Worm (Caenorhabditis elegans): ENCODE data around the gene ucr-2.3.

ce11 chrIII:872373-872772, 7.3 kb upstream of the ucr-2.3 start, which contains the start of the genes T24C4.3 and clc-20:
- TF ChIP-seq mdl-1 (tag; optimal IDR thresholded peaks at IDR 0.05) (no peak), aly-2 (tag; optimal IDR thresholded peaks at IDR 0.05) (no peak), alr-1 (tag; optimal IDR thresholded peaks at IDR 0.05) (no peak), ama-1 (optimal IDR thresholded peaks at IDR 0.05) (no peak), nhr-21 (tag; optimal IDR thresholded peaks at IDR 0.05) (no peak), lsy-2 (tag; optimal IDR thresholded peaks at IDR 0.05) (no peak), gmeb-1 (tag; optimal IDR thresholded peaks at IDR 0.05) (no peak)
